Worm (Caenorhabditis elegans): ENCODE data around the gene eif-1.A.

DNA sequence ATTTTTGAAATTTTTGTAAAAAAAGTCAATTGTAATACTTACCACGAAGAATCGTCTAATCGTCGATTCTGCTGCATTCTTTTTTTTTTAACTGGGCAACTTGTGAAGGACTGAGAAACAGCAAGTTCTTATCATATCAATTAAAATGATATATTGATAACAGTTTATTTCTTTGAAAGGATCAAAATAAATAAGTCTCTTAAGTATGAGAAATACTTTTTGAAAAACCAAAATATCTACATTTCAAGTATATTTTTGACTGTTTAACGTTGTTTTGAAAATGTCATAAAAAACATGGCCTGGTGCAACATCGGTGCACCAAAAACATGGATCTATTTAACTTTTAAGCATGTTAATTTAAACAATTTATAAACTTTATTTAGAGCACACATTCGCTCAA lies 45.5 kb downstream of the eif-1.A start, which contains the start of gene Y17G9A.2:
- TF ChIP-seq ceh-9 (tag; optimal IDR thresholded peaks at IDR 0.05) (no peak), snpc-4 (tag; optimal IDR thresholded peaks at IDR 0.05) (no peak), aly-2 (tag; optimal IDR thresholded peaks at IDR 0.05) (no peak), pha-4 (tag; optimal IDR thresholded peaks at IDR 0.05) (no peak), lin-15B (tag; optimal IDR thresholded peaks at IDR 0.05) (no peak), ceh-16 (tag; optimal IDR thresholded peaks at IDR 0.05) (no peak), ztf-4 (tag; optimal IDR thresholded peaks at IDR 0.05) (no peak), nhr-12 (tag; optimal IDR thresholded peaks at IDR 0.05) (no peak), pqm-1 (tag; optimal IDR thresholded peaks at IDR 0.05) (no peak), elt-3 (tag; optimal IDR thresholded peaks at IDR 0.05) (no peak), ZK546.5 (tag; optimal IDR thresholded peaks at IDR 0.05) (no peak), mdl-1 (tag; optimal IDR thresholded peaks at IDR 0.05) (no peak), unc-62 (GFP tag; optimal IDR thresholded peaks at IDR 0.05) (no peak), fos-1 (tag; optimal IDR thresholded peaks at IDR 0.05) (no peak)
